Worm (Caenorhabditis elegans) whole organism, mixed stage, embryonic: Measurements from ENCODE around the gene ugt-37.

Source experiments
- M03D4.4 ChIP-seq: sonication (generic microtip); optimal IDR thresholded peaks from 2 replicates; lab custom pipeline; 2017; ENCODE audit warnings: mild to moderate bottlenecking, missing genetic modification characterization, missing compliant biosample characterization
- ces-1 ChIP-seq: fragments of 150-350 bp; optimal IDR thresholded peaks from 2 replicates; lab custom pipeline; 2014; ENCODE audit warnings: missing biosample characterization, missing genetic modification reagents, missing genetic modification characterization
- cnd-1 ChIP-seq: fragments of 200-800 bp; sonication (Bioruptor generic); optimal IDR thresholded peaks from 2 replicates; lab custom pipeline; 2018; ENCODE audit warnings: mild to moderate bottlenecking, missing genetic modification characterization, missing compliant biosample characterization
- lin-13 ChIP-seq: fragments of 150-350 bp; optimal IDR thresholded peaks from 2 replicates; lab custom pipeline; 2014; ENCODE audit warnings: missing biosample characterization, missing genetic modification characterization
- mep-1 ChIP-seq: fragments of 150-350 bp; optimal IDR thresholded peaks from 2 replicates; lab custom pipeline; 2017; ENCODE audit warnings: missing biosample characterization, missing genetic modification reagents, missing genetic modification characterization, inconsistent platforms
- mls-2 ChIP-seq: sonication (generic microtip); optimal IDR thresholded peaks from 2 replicates; lab custom pipeline; 2016; ENCODE audit warnings: mild to moderate bottlenecking, missing genetic modification characterization, moderate library complexity, missing compliant biosample characterization
- nhr-2 ChIP-seq: fragments of 150-350 bp; optimal IDR thresholded peaks from 2 replicates; lab custom pipeline; 2014; ENCODE audit warnings: missing biosample characterization, missing genetic modification characterization
- nhr-237 ChIP-seq: fragments of 150-350 bp; optimal IDR thresholded peaks from 2 replicates; lab custom pipeline; 2014; ENCODE audit warnings: missing biosample characterization, missing genetic modification characterization
- nhr-76 ChIP-seq: sonication (generic microtip); optimal IDR thresholded peaks from 2 replicates; lab custom pipeline; 2017; ENCODE audit warnings: missing biosample characterization, missing genetic modification characterization
- pha-4 ChIP-seq: fragments of 150-350 bp; optimal IDR thresholded peaks from 2 replicates; lab custom pipeline; 2018; ENCODE audit warnings: missing biosample characterization, missing genetic modification reagents, missing genetic modification characterization
- snpc-4 ChIP-seq: fragments of 150-350 bp; optimal IDR thresholded peaks from 2 replicates; lab custom pipeline; 2014; ENCODE audit warnings: missing biosample characterization, missing genetic modification characterization
- unc-62 ChIP-seq: fragments of 150-350 bp; optimal IDR thresholded peaks from 2 replicates; lab custom pipeline; 2014; ENCODE audit warnings: missing biosample characterization, missing genetic modification reagents, missing genetic modification characterization

ce11 chrV:7166709-7167108, 21.6 kb upstream of the ugt-37 start, which contains the start of gene ugt-36:
- TF ChIP-seq mls-2, result no peak
- no peak for TF ChIP-seq pha-4 (tag; lab: Kevin White, UChicago)
- TF ChIP-seq lin-13, result no peak
- TF ChIP-seq nhr-76 (tag; lab: Kevin White, UChicago), result no peak
- no peak for TF ChIP-seq snpc-4 (tag; lab: Kevin White, UChicago)
- no peak for TF ChIP-seq mep-1 (tag; lab: Kevin White, UChicago)
- TF ChIP-seq unc-62 (GFP tag; lab: Kevin White, UChicago), result no peak
- no peak for TF ChIP-seq M03D4.4
- no peak for TF ChIP-seq nhr-2
- no peak for TF ChIP-seq ces-1 (GFP tag; lab: Kevin White, UChicago)
- TF ChIP-seq cnd-1 (tag; lab: Kevin White, UChicago), result no peak
- TF ChIP-seq nhr-237 (tag; lab: Kevin White, UChicago), result no peak
